Worm (Caenorhabditis elegans) whole organism, L1 larva: Measurements from ENCODE around the gene T12B5.14.

Experiments
- ama-1 ChIP-seq: fragments of 150-350 bp; optimal IDR thresholded peaks from 2 replicates; lab custom pipeline; 2014
- dpl-1 ChIP-seq, 3 experiments: fragments of 150-350 bp in 2 of 3; sonication (generic microtip) in 1 of 3; optimal IDR thresholded peaks; 2 replicates each; lab custom pipeline; 2014 to 2017; ENCODE audit warnings: missing biosample characterization in 3 of 3, missing genetic modification characterization in 3 of 3, missing genetic modification reagents in 3 of 3
- egl-27 ChIP-seq, 2 experiments: fragments of 150-350 bp in 1 of 2; sonication (generic microtip); optimal IDR thresholded peaks; 3 replicates each; lab custom pipeline; 2017 to 2018; ENCODE audit warnings: missing biosample characterization in 2 of 2, missing genetic modification characterization in 2 of 2, missing genetic modification reagents in 2 of 2
- elt-3 ChIP-seq, 6 experiments: fragments of 150-350 bp in 1 of 6; sonication (generic microtip); optimal IDR thresholded peaks; 2 replicates each; lab custom pipeline; 2017 to 2018; ENCODE audit warnings: missing biosample characterization in 6 of 6, missing genetic modification characterization in 6 of 6, inconsistent platforms in 1 of 6
- jun-1 ChIP-seq: fragments of 150-350 bp; optimal IDR thresholded peaks from 2 replicates; lab custom pipeline; 2014; ENCODE audit warnings: missing biosample characterization, missing genetic modification reagents, missing genetic modification characterization
- lin-35 ChIP-seq, 2 experiments: fragments of 150-350 bp; optimal IDR thresholded peaks; 2 replicates each; lab custom pipeline; 2014; ENCODE audit warnings: missing biosample characterization in 2 of 2, missing genetic modification characterization in 2 of 2, missing genetic modification reagents in 2 of 2
- mdl-1 ChIP-seq, 2 experiments: fragments of 150-350 bp; optimal IDR thresholded peaks; 2 replicates each; lab custom pipeline; 2014 to 2017; ENCODE audit warnings: missing biosample characterization in 2 of 2, missing genetic modification characterization in 2 of 2, inconsistent platforms in 1 of 2
- mep-1 ChIP-seq: fragments of 150-350 bp; optimal IDR thresholded peaks from 2 replicates; lab custom pipeline; 2014; ENCODE audit warnings: missing biosample characterization, missing genetic modification characterization
- rnt-1 ChIP-seq: sonication (generic microtip); optimal IDR thresholded peaks from 2 replicates; lab custom pipeline; 2016; ENCODE audit warnings: mild to moderate bottlenecking, missing genetic modification characterization, moderate library complexity, missing compliant biosample characterization
- unc-62 ChIP-seq: fragments of 150-350 bp; optimal IDR thresholded peaks from 2 replicates; lab custom pipeline; 2014; ENCODE audit warnings: missing biosample characterization, missing genetic modification reagents, missing genetic modification characterization
- ztf-11 ChIP-seq, 2 experiments: sonication (generic microtip); optimal IDR thresholded peaks; 2 replicates each; lab custom pipeline; 2016 to 2017; ENCODE audit warnings: missing genetic modification characterization in 2 of 2, missing biosample characterization in 1 of 2, missing compliant biosample characterization in 1 of 2

DNA sequence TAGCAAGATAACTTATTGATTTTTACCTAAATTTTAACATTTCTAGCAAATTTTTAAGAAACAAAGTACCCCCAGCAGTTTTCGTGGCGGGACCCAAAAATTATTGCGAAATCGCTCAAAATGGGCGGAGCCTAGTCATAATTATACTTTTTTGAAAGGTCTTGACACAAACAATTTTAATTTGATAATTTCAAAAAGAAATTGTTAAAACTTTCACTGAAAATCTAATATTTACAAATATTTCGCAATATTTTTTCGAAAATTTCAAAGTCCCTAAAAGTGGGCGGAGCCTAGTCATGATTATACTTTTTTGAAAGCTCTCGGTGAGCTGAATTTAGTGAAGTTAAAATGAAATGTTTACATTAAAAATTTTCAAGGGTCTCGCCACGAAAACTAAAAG, 49.8 kb downstream of the T12B5.14 start:
- TF ChIP-seq rnt-1 (tag; lab: Kevin White, UChicago) (no peak), jun-1 (tag; lab: Kevin White, UChicago) (no peak), egl-27 (tag; optimal IDR thresholded peaks at IDR 0.05; lab: Kevin White, UChicago) (no peak), ama-1 (no peak), mep-1 (tag; lab: Kevin White, UChicago) (no peak), unc-62 (GFP tag; lab: Kevin White, UChicago) (no peak), elt-3 (tag; optimal IDR thresholded peaks at IDR 0.05; lab: Kevin White, UChicago) (no peak), ztf-11 (tag; optimal IDR thresholded peaks at IDR 0.05; lab: Kevin White, UChicago) (no peak), lin-35 (GFP tag; optimal IDR thresholded peaks at IDR 0.05; lab: Kevin White, UChicago) (no peak), dpl-1 (GFP tag; optimal IDR thresholded peaks at IDR 0.05; lab: Kevin White, UChicago) (no peak), mdl-1 (tag; optimal IDR thresholded peaks at IDR 0.05; lab: Kevin White, UChicago) (no peak)
